Fruit fly (Drosophila melanogaster) whole organism, embryonic: ENCODE results near the gene dsd.

Experiments
- ATbp ChIP-seq: fragments of 200-800 bp; sonication (Bioruptor generic); optimal IDR thresholded peaks from 2 replicates; lab custom pipeline; 2017; ENCODE audit warnings: missing biosample characterization, mild to moderate bottlenecking, missing genetic modification characterization, missing genetic modification reagents
- Adf1 ChIP-seq: fragments of 200-800 bp; sonication (Bioruptor generic); IDR thresholded peaks from 2 replicates; pipeline ENCODE4 v1.3.6; 2022; ENCODE audit warnings: missing biosample characterization, missing genetic modification characterization
- Atf-2 ChIP-seq: fragments of 200-800 bp; sonication (Bioruptor generic); optimal IDR thresholded peaks from 2 replicates; lab custom pipeline; 2016; ENCODE audit warnings: missing biosample characterization, missing genetic modification characterization
- Blimp-1 ChIP-seq: fragments of 200-800 bp; sonication (Bioruptor generic); optimal IDR thresholded peaks from 3 replicates; lab custom pipeline; 2018; ENCODE audit warnings: missing biosample characterization, missing genetic modification characterization, mild to moderate bottlenecking, moderate library complexity, missing genetic modification reagents
- BtbVII ChIP-seq: fragments of 200-800 bp; sonication (Bioruptor generic); optimal IDR thresholded peaks from 3 replicates; lab custom pipeline; 2017; ENCODE audit warnings: missing biosample characterization, mild to moderate bottlenecking, missing genetic modification characterization
- CG10462 ChIP-seq: fragments of 200-800 bp; sonication (Bioruptor generic); optimal IDR thresholded peaks from 2 replicates; lab custom pipeline; 2016; ENCODE audit warnings: missing biosample characterization, missing genetic modification characterization
- CG11085 ChIP-seq: fragments of 200-800 bp; sonication (Bioruptor generic); IDR thresholded peaks from 2 replicates; pipeline ENCODE4 v1.3.6; 2022; ENCODE audit warnings: missing biosample characterization, missing genetic modification characterization
- CG11247 ChIP-seq: fragments of 200-800 bp; sonication (Bioruptor generic); IDR thresholded peaks from 2 replicates; pipeline ENCODE4 v1.3.6; 2022; ENCODE audit warnings: missing biosample characterization, missing genetic modification characterization
- CG12236 ChIP-seq: fragments of 200-800 bp; sonication (Bioruptor generic); optimal IDR thresholded peaks from 2 replicates; lab custom pipeline; 2016; ENCODE audit warnings: missing biosample characterization, missing genetic modification characterization
- CG12659 ChIP-seq: fragments of 200-800 bp; sonication (Bioruptor generic); optimal IDR thresholded peaks from 3 replicates; lab custom pipeline; 2017; ENCODE audit warnings: mild to moderate bottlenecking, missing biosample characterization, missing genetic modification reagents, missing genetic modification characterization
- CG15073 ChIP-seq: fragments of 200-800 bp; sonication (Bioruptor generic); optimal IDR thresholded peaks from 2 replicates; lab custom pipeline; 2016; ENCODE audit warnings: missing biosample characterization, missing genetic modification characterization
- CG17568 ChIP-seq: fragments of 200-800 bp; sonication (Bioruptor generic); optimal IDR thresholded peaks from 2 replicates; lab custom pipeline; 2018; ENCODE audit warnings: missing biosample characterization, mild to moderate bottlenecking, missing genetic modification characterization, moderate library complexity
- CG17829 ChIP-seq: fragments of 200-800 bp; optimal IDR thresholded peaks from 2 replicates; lab custom pipeline; 2019; ENCODE audit warnings: missing biosample characterization, mild to moderate bottlenecking, missing genetic modification characterization, moderate library complexity
- CG18619 ChIP-seq: fragments of 200-800 bp; sonication (Bioruptor generic); optimal IDR thresholded peaks from 3 replicates; lab custom pipeline; 2017; ENCODE audit warnings: missing biosample characterization, mild to moderate bottlenecking, missing genetic modification characterization
- CG2712 ChIP-seq: fragments of 200-800 bp; optimal IDR thresholded peaks from 3 replicates; lab custom pipeline; 2019; ENCODE audit warnings: missing biosample characterization, mild to moderate bottlenecking, missing genetic modification characterization, moderate library complexity
- CG30403 ChIP-seq: fragments of 200-800 bp; sonication (Bioruptor generic); optimal IDR thresholded peaks from 3 replicates; lab custom pipeline; 2016; ENCODE audit warnings: missing biosample characterization, missing genetic modification characterization
- CG31224 ChIP-seq: fragments of 200-800 bp; sonication (Bioruptor generic); IDR thresholded peaks from 2 replicates; pipeline ENCODE4 v1.3.6; 2022; ENCODE audit warnings: missing biosample characterization, missing genetic modification characterization
- CG31365 ChIP-seq: fragments of 200-800 bp; sonication (Bioruptor generic); optimal IDR thresholded peaks from 2 replicates; lab custom pipeline; 2018; ENCODE audit warnings: missing biosample characterization, mild to moderate bottlenecking, missing genetic modification characterization
- CG4360 ChIP-seq: fragments of 200-800 bp; sonication (Bioruptor generic); IDR thresholded peaks from 2 replicates; pipeline ENCODE4 v1.3.6; 2022; ENCODE audit warnings: missing biosample characterization, missing genetic modification characterization
- CG4404 ChIP-seq: fragments of 200-800 bp; sonication (Bioruptor generic); IDR thresholded peaks from 2 replicates; pipeline ENCODE4 v1.3.6; 2022; ENCODE audit warnings: missing biosample characterization, missing genetic modification characterization
- CG4424 ChIP-seq: fragments of 200-800 bp; sonication (Bioruptor generic); optimal IDR thresholded peaks from 3 replicates; lab custom pipeline; 2016; ENCODE audit warnings: missing biosample characterization, missing genetic modification characterization
- CG4730 ChIP-seq: fragments of 200-800 bp; sonication (Bioruptor generic); IDR thresholded peaks from 2 replicates; pipeline ENCODE4 v1.3.6; 2022; ENCODE audit warnings: missing biosample characterization, missing genetic modification characterization
- CG4820 ChIP-seq: fragments of 200-800 bp; sonication (Bioruptor generic); optimal IDR thresholded peaks from 3 replicates; lab custom pipeline; 2016; ENCODE audit warnings: missing biosample characterization, missing genetic modification characterization
- CG6765 ChIP-seq: fragments of 200-800 bp; sonication (Bioruptor generic); optimal IDR thresholded peaks from 3 replicates; lab custom pipeline; 2017; ENCODE audit warnings: missing biosample characterization, mild to moderate bottlenecking, missing genetic modification characterization
- CG8290 ChIP-seq, 3 experiments: fragments of 200-800 bp; sonication (Bioruptor generic); optimal IDR thresholded peaks; 2 replicates each; lab custom pipeline; 2016 to 2019; ENCODE audit warnings: missing biosample characterization in 3 of 3, missing genetic modification characterization in 3 of 3, mild to moderate bottlenecking in 2 of 3, moderate library complexity in 1 of 3
- CoRest ChIP-seq: fragments of 200-800 bp; sonication (Bioruptor generic); optimal IDR thresholded peaks from 3 replicates; lab custom pipeline; 2018; ENCODE audit warnings: missing biosample characterization, mild to moderate bottlenecking, missing genetic modification characterization, moderate library complexity
- D ChIP-seq, 2 experiments: fragments of 200-800 bp in 1 of 2; fragments of >200 bp in 1 of 2; sonication (Bioruptor generic) in 1 of 2; optimal IDR thresholded peaks; 2 replicates in 1 of 2; 3 replicates in 1 of 2; lab custom pipeline; 2017; ENCODE audit warnings: mild to moderate bottlenecking in 1 of 2, missing biosample characterization in 1 of 2, missing genetic modification characterization in 1 of 2, missing genetic modification reagents in 1 of 2
- Doc3 ChIP-seq: fragments of 200-800 bp; sonication (Bioruptor generic); IDR thresholded peaks from 3 replicates; pipeline ENCODE4 v1.3.6; 2022; ENCODE audit warnings: missing biosample characterization, missing genetic modification characterization; ENCODE audit not compliant: partially characterized antibody
- Drgx ChIP-seq: fragments of 200-800 bp; sonication (Bioruptor generic); IDR thresholded peaks from 2 replicates; pipeline ENCODE4 v1.3.6; 2022; ENCODE audit warnings: missing biosample characterization, missing genetic modification characterization
- E2f2 ChIP-seq: fragments of 200-800 bp; sonication (Bioruptor generic); IDR thresholded peaks from 2 replicates; pipeline ENCODE4 v1.3.6; 2022; ENCODE audit warnings: missing biosample characterization, missing genetic modification characterization
- Ets65A ChIP-seq: fragments of 200-800 bp; sonication (Bioruptor generic); peaks from one replicate; lab custom pipeline; 2016; ENCODE audit warnings: missing biosample characterization, missing genetic modification characterization
- H15 ChIP-seq: fragments of 200-800 bp; sonication (Bioruptor generic); IDR thresholded peaks from 3 replicates; pipeline ENCODE4 v1.3.6; 2022; ENCODE audit warnings: missing biosample characterization, missing genetic modification characterization
- HLH54F ChIP-seq: fragments of 200-800 bp; sonication (Bioruptor generic); optimal IDR thresholded peaks from 3 replicates; lab custom pipeline; 2016; ENCODE audit warnings: missing biosample characterization, missing genetic modification characterization
- Hr78 ChIP-seq, 2 experiments: fragments of 200-800 bp in 1 of 2; fragments of >200 bp in 1 of 2; sonication (Bioruptor generic) in 1 of 2; optimal IDR thresholded peaks; 2 replicates each; lab custom pipeline; 2017 to 2019; ENCODE audit warnings: missing biosample characterization in 2 of 2, missing genetic modification characterization in 2 of 2, mild to moderate bottlenecking in 1 of 2, moderate library complexity in 1 of 2
- Med ChIP-seq: fragments of 200-800 bp; sonication (Bioruptor generic); peaks from one replicate; lab custom pipeline; 2016; ENCODE audit warnings: missing biosample characterization, missing genetic modification characterization, mild to moderate bottlenecking, inconsistent platforms, moderate library complexity
- Scr ChIP-seq: fragments of 200-800 bp; sonication (Bioruptor generic); IDR thresholded peaks from 2 replicates; pipeline ENCODE4 v1.3.6; 2022; ENCODE audit warnings: missing biosample characterization, missing genetic modification characterization; ENCODE audit not compliant: partially characterized antibody
- Spps ChIP-seq: fragments of 200-800 bp; sonication (Bioruptor generic); optimal IDR thresholded peaks from 2 replicates; lab custom pipeline; 2018; ENCODE audit warnings: missing biosample characterization, mild to moderate bottlenecking, missing genetic modification characterization
- abd-A ChIP-seq: fragments of 200-800 bp; sonication (Bioruptor generic); optimal IDR thresholded peaks from 3 replicates; lab custom pipeline; 2019; ENCODE audit warnings: missing biosample characterization, mild to moderate bottlenecking, missing genetic modification characterization, moderate library complexity
- ac ChIP-seq: fragments of 200-800 bp; sonication (Bioruptor generic); optimal IDR thresholded peaks from 3 replicates; lab custom pipeline; 2017; ENCODE audit warnings: missing biosample characterization, mild to moderate bottlenecking, missing genetic modification characterization
- bbx ChIP-seq: fragments of 200-800 bp; sonication (Bioruptor generic); IDR thresholded peaks from 2 replicates; pipeline ENCODE4 v1.3.6; 2022; ENCODE audit warnings: missing biosample characterization, missing genetic modification characterization; ENCODE audit not compliant: partially characterized antibody
- cad ChIP-seq: fragments of >200 bp; optimal IDR thresholded peaks from 2 replicates; lab custom pipeline; 2017; ENCODE audit warnings: missing biosample characterization, missing genetic modification characterization
- chinmo ChIP-seq: fragments of 200-800 bp; sonication (Bioruptor generic); IDR thresholded peaks from 4 replicates; pipeline ENCODE4 v1.3.6; 2022; ENCODE audit warnings: missing biosample characterization, missing genetic modification characterization; ENCODE audit not compliant: partially characterized antibody
- croc ChIP-seq: fragments of 200-800 bp; sonication (Bioruptor generic); conservative IDR thresholded peaks from 3 replicates; pipeline ENCODE4 v1.3.6; 2022; ENCODE audit warnings: missing biosample characterization, missing genetic modification characterization
- kni ChIP-seq: fragments of 200-800 bp; sonication (Bioruptor generic); optimal IDR thresholded peaks from 3 replicates; lab custom pipeline; 2017; ENCODE audit warnings: mild to moderate bottlenecking, missing biosample characterization, missing genetic modification reagents, missing genetic modification characterization
- onecut ChIP-seq: fragments of 200-800 bp; sonication (Bioruptor generic); IDR thresholded peaks from 2 replicates; pipeline ENCODE4 v1.3.6; 2022; ENCODE audit warnings: missing biosample characterization, missing genetic modification characterization
- sc ChIP-seq, 3 experiments: fragments of >200 bp in 2 of 3; fragments of 200-800 bp in 1 of 3; sonication (Bioruptor generic) in 1 of 3; optimal IDR thresholded peaks; 2 replicates in 2 of 3; 3 replicates in 1 of 3; lab custom pipeline; 2017; ENCODE audit warnings: mild to moderate bottlenecking in 1 of 3, missing biosample characterization in 1 of 3, missing genetic modification characterization in 1 of 3, missing genetic modification reagents in 1 of 3
- scrt ChIP-seq: fragments of 200-800 bp; sonication (Bioruptor generic); optimal IDR thresholded peaks from 2 replicates; lab custom pipeline; 2018; ENCODE audit warnings: missing biosample characterization, mild to moderate bottlenecking, missing genetic modification characterization, moderate library complexity
- ttk ChIP-seq: fragments of 200-800 bp; sonication (Bioruptor generic); IDR thresholded peaks from 2 replicates; pipeline ENCODE4 v2.1.2; 2022; ENCODE audit warnings: missing biosample characterization, missing genetic modification characterization
- zen ChIP-seq: fragments of 200-800 bp; sonication (Bioruptor generic); optimal IDR thresholded peaks from 3 replicates; lab custom pipeline; 2018; ENCODE audit warnings: missing biosample characterization, mild to moderate bottlenecking, missing genetic modification characterization, moderate library complexity

dsd gene

DNA sequence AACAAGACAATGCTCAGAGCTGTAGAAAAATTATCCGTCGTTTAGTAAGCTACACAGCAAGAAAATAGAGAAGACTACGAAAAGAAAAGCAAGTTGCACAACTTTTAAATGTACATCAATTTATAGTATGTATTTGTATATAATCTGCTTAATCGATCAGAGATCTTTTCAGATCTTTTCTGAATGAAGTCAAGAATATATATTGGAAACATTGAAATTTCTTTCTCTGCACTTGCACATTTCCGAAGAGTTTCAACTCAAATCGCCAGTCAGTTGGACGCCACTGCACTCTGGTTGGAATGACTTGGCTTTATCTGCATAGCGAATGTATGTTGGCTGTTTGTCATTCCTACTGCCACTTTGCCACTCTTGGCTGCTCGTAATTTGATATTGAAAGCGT is 53.3 kb downstream of the dsd start (continued):
- TF ChIP-seq CG11085 (GFP tag; lab: Robert Waterston, UW) (no peak), ttk (GFP tag; lab: Robert Waterston, UW) (peak; percentile 74), BtbVII (no peak), CG4730 (GFP tag; lab: Robert Waterston, UW) (no peak), Adf1 (GFP tag; lab: Robert Waterston, UW) (no peak), ac (no peak), CG11247 (GFP tag; lab: Robert Waterston, UW) (0 out of 2 replicates have a peak, but pooled peaks have one; percentile 18), CG8290 (GFP tag; optimal IDR thresholded peaks at IDR 0.05; lab: Kevin White, UChicago) (no peak), CG8290 (tag; optimal IDR thresholded peaks at IDR 0.05; lab: Kevin White, UChicago) (no peak), H15 (GFP tag; lab: Robert Waterston, UW) (peak; percentile 55; the same call in 1 of the 3 replicates), onecut (GFP tag; lab: Robert Waterston, UW) (peak; percentile 21; the same call in 1 of the 2 replicates), croc (GFP tag; lab: Robert Waterston, UW) (0 out of 3 replicates have a peak, but pooled peaks have one; percentile 18), sc (optimal IDR thresholded peaks at IDR 0.05; lab: Kevin White, UChicago) (no peak), sc (GFP tag; optimal IDR thresholded peaks at IDR 0.05; lab: Kevin White, UChicago) (peak; percentile 7), CG31224 (no peak; the same call in 1 of the 2 replicates), CG31365 (tag; lab: Kevin White, UChicago) (no peak), cad (GFP tag; lab: Kevin White, UChicago) (no peak), Drgx (GFP tag; lab: Robert Waterston, UW) (peak; percentile 91), Hr78 (GFP tag; optimal IDR thresholded peaks at IDR 0.05; lab: Kevin White, UChicago) (no peak), CG18619 (no peak), abd-A (no peak), CG4404 (GFP tag; lab: Robert Waterston, UW) (peak; percentile 45; the same call in 1 of the 2 replicates), D (optimal IDR thresholded peaks at IDR 0.05; lab: Kevin White, UChicago) (no peak), D (GFP tag; optimal IDR thresholded peaks at IDR 0.05; lab: Kevin White, UChicago) (peak; percentile 27), E2f2 (GFP tag; lab: Robert Waterston, UW) (peak; percentile 21; the same call in 1 of the 2 replicates), Doc3 (GFP tag; lab: Robert Waterston, UW) (no peak), CG4424 (peak; percentile 60), CG17829 (tag; lab: Kevin White, UChicago) (peak; percentile 65), CG10462 (GFP tag; lab: Kevin White, UChicago) (no peak), bbx (no peak), ATbp (GFP tag; lab: Kevin White, UChicago) (peak; percentile 59), CG15073 (GFP tag; lab: Kevin White, UChicago) (no peak), CG30403 (GFP tag; lab: Kevin White, UChicago) (peak; percentile 58), Blimp-1 (GFP tag; lab: Kevin White, UChicago) (peak; percentile 67), CG12236 (GFP tag; lab: Kevin White, UChicago) (no peak), CG12659 (GFP tag; lab: Kevin White, UChicago) (peak; percentile 1), CG4820 (GFP tag; lab: Kevin White, UChicago) (peak; percentile 8), HLH54F (no peak), Scr (no peak), CoRest (peak; percentile 38), Atf-2 (GFP tag; lab: Kevin White, UChicago) (no peak), Spps (tag; lab: Kevin White, UChicago) (peak; percentile 39), Ets65A (GFP tag; lab: Kevin White, UChicago) (peak; percentile 75), CG4360 (GFP tag; lab: Robert Waterston, UW) (no peak), zen (tag; lab: Kevin White, UChicago) (peak; percentile 55), CG17568 (GFP tag; lab: Kevin White, UChicago) (no peak), kni (no peak), Med (GFP tag; lab: Kevin White, UChicago) (peak; percentile 84), CG2712 (tag; lab: Kevin White, UChicago) (peak; percentile 69), chinmo (GFP tag; lab: Robert Waterston, UW) (no peak), CG6765 (GFP tag; lab: Kevin White, UChicago) (no peak), scrt (no peak)
